Fruit fly (Drosophila melanogaster): Measurements from ENCODE around the gene Cfp1.

Gene Cfp1

dm6 chrX:9255964-9256520, 16.7 kb downstream of the Cfp1 start, which contains the start of gene ric8a (continued):
- TF ChIP-seq spab (GFP tag; optimal IDR thresholded peaks at IDR 0.05) (no peak), Met (GFP tag; optimal IDR thresholded peaks at IDR 0.05) (no peak), CG3032 (tag; optimal IDR thresholded peaks at IDR 0.05) (peak; percentile 34), achi (GFP tag; optimal IDR thresholded peaks at IDR 0.05) (no peak), pdm3 (GFP tag; optimal IDR thresholded peaks at IDR 0.05) (no peak), CG9139 (GFP tag; optimal IDR thresholded peaks at IDR 0.05) (no peak), CG1621 (tag; optimal IDR thresholded peaks at IDR 0.05) (no peak), Eip78C (GFP tag) (no peak), acj6 (GFP tag; optimal IDR thresholded peaks at IDR 0.05) (no peak), esn (GFP tag; optimal IDR thresholded peaks at IDR 0.05) (peak; percentile 21)

- TF ChIP-seq Eip78C (GFP tag) (peak; percentile 41), CG6276 (GFP tag; optimal IDR thresholded peaks at IDR 0.05) (no peak), ss (GFP tag; optimal IDR thresholded peaks at IDR 0.05) (no peak), esn (GFP tag; optimal IDR thresholded peaks at IDR 0.05) (peak; percentile 11)
These were observed 17.7 kb downstream of the Cfp1 start for dm6 chrX:9255021-9255420.

- TF ChIP-seq CG9139 (GFP tag; optimal IDR thresholded peaks at IDR 0.05) = peak; percentile 46
- peak; percentile 45 for TF ChIP-seq CG8119 (GFP tag; IDR thresholded peaks at IDR 0.05)
- no peak for TF ChIP-seq salr (GFP tag; optimal IDR thresholded peaks at IDR 0.05)
- peak; percentile 27; the same call in 1 of the 2 replicates for TF ChIP-seq CG11294 (GFP tag; IDR thresholded peaks at IDR 0.05)
- no peak for TF ChIP-seq CG6854 (GFP tag; optimal IDR thresholded peaks at IDR 0.05)
- TF ChIP-seq topi (GFP tag; optimal IDR thresholded peaks at IDR 0.05) = peak; percentile 12
- TF ChIP-seq Ets96B (tag; optimal IDR thresholded peaks at IDR 0.05) = no peak
- TF ChIP-seq Sox15 (GFP tag; optimal IDR thresholded peaks at IDR 0.05) = no peak
- TF ChIP-seq OdsH (GFP tag; optimal IDR thresholded peaks at IDR 0.05) = no peak
- TF ChIP-seq Lpt (GFP tag; optimal IDR thresholded peaks at IDR 0.05) = no peak
- peak; percentile 12 for TF ChIP-seq lz (GFP tag; optimal IDR thresholded peaks at IDR 0.05)
- no peak for TF ChIP-seq CG6276 (GFP tag; optimal IDR thresholded peaks at IDR 0.05)
- peak; percentile 41; the same call in 1 of the 2 replicates for TF ChIP-seq CG15336 (GFP tag; IDR thresholded peaks at IDR 0.05)
- TF ChIP-seq dac (GFP tag; optimal IDR thresholded peaks at IDR 0.05) = peak; percentile 9
- peak; percentile 64 for TF ChIP-seq Sox14 (GFP tag; optimal IDR thresholded peaks at IDR 0.05)
- TF ChIP-seq CG3919 (GFP tag; optimal IDR thresholded peaks at IDR 0.05) = no peak
- no peak for TF ChIP-seq CG34406 (GFP tag; optimal IDR thresholded peaks at IDR 0.05)
- TF ChIP-seq CG8632 (GFP tag; optimal IDR thresholded peaks at IDR 0.05) = peak; percentile 1
- TF ChIP-seq CG6808 (GFP tag; optimal IDR thresholded peaks at IDR 0.05) = peak; percentile 34
- TF ChIP-seq vri (GFP tag; optimal IDR thresholded peaks at IDR 0.05) = peak; percentile 13
- peak; percentile 42 for TF ChIP-seq CG1621 (tag; optimal IDR thresholded peaks at IDR 0.05)
- no peak for TF ChIP-seq ss (GFP tag; optimal IDR thresholded peaks at IDR 0.05)
- no peak for TF ChIP-seq CG3032 (tag; optimal IDR thresholded peaks at IDR 0.05)
- TF ChIP-seq pdm3 (GFP tag; optimal IDR thresholded peaks at IDR 0.05) = peak; percentile 15
- no peak for TF ChIP-seq Ets21C (GFP tag; optimal IDR thresholded peaks at IDR 0.05)
- TF ChIP-seq spab (GFP tag; optimal IDR thresholded peaks at IDR 0.05) = no peak
- TF ChIP-seq eg (GFP tag; IDR thresholded peaks at IDR 0.05) = peak; percentile 68
- no peak for TF ChIP-seq acj6 (GFP tag; optimal IDR thresholded peaks at IDR 0.05)
- TF ChIP-seq CG7368 (GFP tag; optimal IDR thresholded peaks at IDR 0.05) = no peak
- TF ChIP-seq dsx (GFP tag; optimal IDR thresholded peaks at IDR 0.05; ENCODE audit: poor library complexity, severe bottlenecking) = peak; percentile 13
- TF ChIP-seq Hr38 (GFP tag; optimal IDR thresholded peaks at IDR 0.05) = no peak
- TF ChIP-seq CG31627 (GFP tag; optimal IDR thresholded peaks at IDR 0.05) = no peak
- peak; percentile 57; the same call in 2 of the 3 replicates for TF ChIP-seq CG6163 (GFP tag; IDR thresholded peaks at IDR 0.05)
- peak; percentile 20 for TF ChIP-seq CG32006 (GFP tag; optimal IDR thresholded peaks at IDR 0.05)
- peak; percentile 53 for TF ChIP-seq Eip78C (GFP tag)
- no peak for TF ChIP-seq Smox (GFP tag; optimal IDR thresholded peaks at IDR 0.05)
- peak; percentile 68 for TF ChIP-seq svp (GFP tag)
- no peak for TF ChIP-seq CG16779 (tag; optimal IDR thresholded peaks at IDR 0.05)
These were observed 20.6 kb downstream of the Cfp1 start for dm6 chrX:9252051-9252708.

All from whole organism, prepupa.